Fruit fly (Drosophila melanogaster) whole organism, wandering third instar larva: ENCODE results near the gene dac.

Experiments
- CG32264 ChIP-seq: fragments of 200-800 bp; sonication (Bioruptor generic); optimal IDR thresholded peaks from 2 replicates; lab custom pipeline; 2016; ENCODE audit warnings: missing biosample characterization, missing genetic modification characterization
- CG9705 ChIP-seq: fragments of 200-800 bp; sonication (Bioruptor generic); optimal IDR thresholded peaks from 2 replicates; lab custom pipeline; 2018; ENCODE audit warnings: missing biosample characterization, mild to moderate bottlenecking, missing genetic modification characterization
- CrebA ChIP-seq: fragments of 200-800 bp; sonication (Bioruptor generic); optimal IDR thresholded peaks from 2 replicates; lab custom pipeline; 2016; ENCODE audit warnings: missing biosample characterization, mild to moderate bottlenecking, missing genetic modification characterization, borderline replicate concordance
- Dfd ChIP-seq: fragments of >200 bp; optimal IDR thresholded peaks from 2 replicates; lab custom pipeline; 2017; ENCODE audit warnings: missing biosample characterization, missing genetic modification characterization
- Dif ChIP-seq: fragments of 200-275, 200-300 bp; sonication (Bioruptor generic); optimal IDR thresholded peaks from 2 replicates; lab custom pipeline; 2018; ENCODE audit warnings: missing biosample characterization, missing genetic modification characterization; ENCODE audit not compliant: partially characterized antibody
- HLH106 ChIP-seq: fragments of 200-800 bp; optimal IDR thresholded peaks from 3 replicates; lab custom pipeline; 2019; ENCODE audit warnings: missing biosample characterization, mild to moderate bottlenecking, missing genetic modification characterization, moderate library complexity
- Hnf4 ChIP-seq: fragments of 200-800 bp; sonication (Bioruptor generic); optimal IDR thresholded peaks from 2 replicates; lab custom pipeline; 2016; ENCODE audit warnings: missing biosample characterization, mild to moderate bottlenecking, missing genetic modification characterization
- Hr78 ChIP-seq: fragments of >200 bp; optimal IDR thresholded peaks from 2 replicates; lab custom pipeline; 2017; ENCODE audit warnings: missing biosample characterization, missing genetic modification characterization
- Hr83 ChIP-seq: fragments of 200-300 bp; sonication (Bioruptor generic); optimal IDR thresholded peaks from 2 replicates; lab custom pipeline; 2016; ENCODE audit warnings: missing biosample characterization, mild to moderate bottlenecking, missing genetic modification characterization, moderate library complexity; ENCODE audit not compliant: poor library complexity, severe bottlenecking
- Jra ChIP-seq: sonication (Bioruptor generic); optimal IDR thresholded peaks from 2 replicates; lab custom pipeline; 2016; ENCODE audit warnings: missing biosample characterization, missing genetic modification characterization
- Mio ChIP-seq: sonication (Bioruptor generic); optimal IDR thresholded peaks from 2 replicates; lab custom pipeline; 2016; ENCODE audit warnings: missing biosample characterization, missing genetic modification characterization
- Myc ChIP-seq: fragments of >200 bp; optimal IDR thresholded peaks from 2 replicates; lab custom pipeline; 2017
- OdsH ChIP-seq: fragments of 200-800 bp; sonication (Bioruptor generic); optimal IDR thresholded peaks from 2 replicates; lab custom pipeline; 2016; ENCODE audit warnings: missing biosample characterization, mild to moderate bottlenecking, missing genetic modification characterization
- Rel ChIP-seq, 2 experiments: fragments of 200-800 bp; sonication (Bioruptor generic) in 1 of 2; optimal IDR thresholded peaks; 2 replicates in 1 of 2; 3 replicates in 1 of 2; lab custom pipeline; 2016 to 2019; ENCODE audit warnings: mild to moderate bottlenecking in 2 of 2, missing biosample characterization in 2 of 2, missing genetic modification characterization in 2 of 2, moderate library complexity in 1 of 2
- Sp1 ChIP-seq: fragments of 200-800 bp; sonication (Bioruptor generic); optimal IDR thresholded peaks from 3 replicates; lab custom pipeline; 2019; ENCODE audit warnings: missing biosample characterization, mild to moderate bottlenecking, missing genetic modification characterization, moderate library complexity
- Vsx2 ChIP-seq: fragments of 200-300, 225-300 bp; sonication (Bioruptor generic); optimal IDR thresholded peaks from 2 replicates; lab custom pipeline; 2018; ENCODE audit warnings: missing biosample characterization, missing genetic modification characterization; ENCODE audit not compliant: partially characterized antibody
- br ChIP-seq: fragments of 200-800 bp; sonication (Bioruptor generic); optimal IDR thresholded peaks from 2 replicates; lab custom pipeline; 2016; ENCODE audit warnings: missing biosample characterization, missing genetic modification characterization
- brk ChIP-seq: fragments of 200-800 bp; sonication (Bioruptor generic); optimal IDR thresholded peaks from 2 replicates; lab custom pipeline; 2016; ENCODE audit warnings: missing biosample characterization, mild to moderate bottlenecking, missing genetic modification characterization
- dl ChIP-seq, 2 experiments: fragments of 175-275, 200-275 bp in 1 of 2; fragments of 200-275 bp in 1 of 2; sonication (Bioruptor generic); optimal IDR thresholded peaks; lab custom pipeline; 2018; ENCODE audit warnings: mild to moderate bottlenecking in 2 of 2, missing biosample characterization in 2 of 2, missing genetic modification characterization in 2 of 2, moderate library complexity in 2 of 2; ENCODE audit not compliant: partially characterized antibody in 2 of 2, insufficient read depth in 1 of 2
- dmrt93B ChIP-seq: fragments of 200-800 bp; sonication (Bioruptor generic); optimal IDR thresholded peaks from 2 replicates; lab custom pipeline; 2018; ENCODE audit warnings: missing biosample characterization, mild to moderate bottlenecking, missing genetic modification characterization
- dsf ChIP-seq: sonication (Bioruptor generic); optimal IDR thresholded peaks from 2 replicates; lab custom pipeline; 2016; ENCODE audit warnings: missing biosample characterization, missing genetic modification characterization, borderline replicate concordance
- ey ChIP-seq: fragments of 200-800 bp; sonication (Bioruptor generic); optimal IDR thresholded peaks from 2 replicates; lab custom pipeline; 2016; ENCODE audit warnings: missing biosample characterization, missing genetic modification characterization
- foxo ChIP-seq, 2 experiments: fragments of 200-800 bp; sonication (Bioruptor generic); optimal IDR thresholded peaks; 2 replicates in 1 of 2; 3 replicates in 1 of 2; lab custom pipeline; 2016 to 2017; ENCODE audit warnings: missing biosample characterization in 2 of 2, missing genetic modification characterization in 2 of 2
- fru ChIP-seq: fragments of 200-800 bp; sonication (Bioruptor generic); optimal IDR thresholded peaks from 3 replicates; lab custom pipeline; 2016; ENCODE audit warnings: missing biosample characterization, mild to moderate bottlenecking, missing genetic modification characterization
- h ChIP-seq: fragments of 200-800 bp; sonication (Bioruptor generic); optimal IDR thresholded peaks from 3 replicates; lab custom pipeline; 2016; ENCODE audit warnings: missing biosample characterization, mild to moderate bottlenecking, missing genetic modification characterization
- jim ChIP-seq: fragments of 175-275, 200-325 bp; sonication (Bioruptor generic); optimal IDR thresholded peaks from 2 replicates; lab custom pipeline; 2016; ENCODE audit warnings: missing biosample characterization, mild to moderate bottlenecking, missing genetic modification characterization
- pan ChIP-seq: fragments of >200 bp; optimal IDR thresholded peaks from 2 replicates; lab custom pipeline; 2017
- psq ChIP-seq: fragments of 200-800 bp; sonication (Bioruptor generic); optimal IDR thresholded peaks from 3 replicates; lab custom pipeline; 2017; ENCODE audit warnings: missing biosample characterization, mild to moderate bottlenecking, missing genetic modification characterization, moderate library complexity
- rgr ChIP-seq: fragments of 200-800 bp; sonication (Bioruptor generic); optimal IDR thresholded peaks from 3 replicates; lab custom pipeline; 2016; ENCODE audit warnings: missing biosample characterization, mild to moderate bottlenecking, missing genetic modification characterization
- sage ChIP-seq: fragments of 200-800 bp; sonication (Bioruptor generic); optimal IDR thresholded peaks from 2 replicates; lab custom pipeline; 2016; ENCODE audit warnings: missing biosample characterization, mild to moderate bottlenecking, missing genetic modification characterization
- sv ChIP-seq: fragments of 200-800 bp; sonication (Bioruptor generic); optimal IDR thresholded peaks from 3 replicates; lab custom pipeline; 2016; ENCODE audit warnings: missing biosample characterization, missing genetic modification characterization
- tai ChIP-seq: sonication (Bioruptor generic); optimal IDR thresholded peaks from 2 replicates; lab custom pipeline; 2016; ENCODE audit warnings: missing biosample characterization, missing genetic modification characterization
- usp ChIP-seq: fragments of >200 bp; optimal IDR thresholded peaks from 2 replicates; lab custom pipeline; 2017; ENCODE audit warnings: missing biosample characterization, missing genetic modification characterization
- woc ChIP-seq: sonication (Bioruptor generic); optimal IDR thresholded peaks from 2 replicates; lab custom pipeline; 2016; ENCODE audit warnings: missing biosample characterization, mild to moderate bottlenecking, missing genetic modification characterization

The dac gene

dm6 chr2L:16530809-16531208 is 45.0 kb upstream of the dac start:
- peak; percentile 31 for TF ChIP-seq Dfd (GFP tag; lab: Kevin White, UChicago)
- no peak for TF ChIP-seq dsf

dm6 chr2L:16530414-16530771 is 44.6 kb upstream of the dac start:
- no peak for TF ChIP-seq rgr (GFP tag; lab: Kevin White, UChicago)

- TF ChIP-seq Jra (GFP tag; lab: Kevin White, UChicago): peak; percentile 1
- TF ChIP-seq Rel (GFP tag; optimal IDR thresholded peaks at IDR 0.05; lab: Kevin White, UChicago): no peak
- TF ChIP-seq Rel (tag; optimal IDR thresholded peaks at IDR 0.05; lab: Kevin White, UChicago): peak; percentile 59
- no peak for TF ChIP-seq Sp1 (GFP tag; lab: Kevin White, UChicago)
Observed at dm6 chr2L:16529485-16530413, 44.0 kb upstream of the dac start.

dm6 chr2L:16528493-16528892 is 42.7 kb upstream of the dac start:
- TF ChIP-seq OdsH (GFP tag; lab: Kevin White, UChicago) (no peak), Jra (GFP tag; lab: Kevin White, UChicago) (no peak), pan (no peak), ey (GFP tag; lab: Kevin White, UChicago) (no peak), sage (GFP tag; lab: Kevin White, UChicago) (no peak), Dif (GFP tag; lab: Kevin White, UChicago) (no peak), CG9705 (GFP tag; lab: Kevin White, UChicago) (no peak), woc (GFP tag; lab: Kevin White, UChicago) (no peak), Hr78 (no peak), rgr (GFP tag; lab: Kevin White, UChicago) (no peak), dsf (no peak), psq (GFP tag; lab: Kevin White, UChicago) (peak; percentile 1), Sp1 (GFP tag; lab: Kevin White, UChicago) (no peak), tai (GFP tag; lab: Kevin White, UChicago) (no peak), Mio (GFP tag; lab: Kevin White, UChicago) (no peak), Hnf4 (GFP tag; lab: Kevin White, UChicago) (no peak), foxo (GFP tag; optimal IDR thresholded peaks at IDR 0.05; lab: Kevin White, UChicago) (no peak), CG32264 (GFP tag; lab: Kevin White, UChicago) (no peak), Myc (lab: Kevin White, UChicago) (no peak), dl (GFP tag; optimal IDR thresholded peaks at IDR 0.05; lab: Kevin White, UChicago; ENCODE audit: insufficient read depth in 1 of 2, partially characterized antibody in 2 of 2) (peak in 1 of 2 experiments; percentile 44), Rel (GFP tag; optimal IDR thresholded peaks at IDR 0.05; lab: Kevin White, UChicago) (no peak), Rel (tag; optimal IDR thresholded peaks at IDR 0.05; lab: Kevin White, UChicago) (peak; percentile 90), HLH106 (no peak), brk (no peak), h (GFP tag; lab: Kevin White, UChicago) (no peak), jim (GFP tag; lab: Kevin White, UChicago) (no peak), Hr83 (GFP tag; lab: Kevin White, UChicago) (no peak)

- TF ChIP-seq foxo (GFP tag; optimal IDR thresholded peaks at IDR 0.05; lab: Kevin White, UChicago): peak in 1 of 2 experiments; percentile 52
- TF ChIP-seq Hr83 (GFP tag; lab: Kevin White, UChicago): no peak
- TF ChIP-seq CG9705 (GFP tag; lab: Kevin White, UChicago): peak; percentile 11
- peak; percentile 12 for TF ChIP-seq OdsH (GFP tag; lab: Kevin White, UChicago)
- TF ChIP-seq tai (GFP tag; lab: Kevin White, UChicago): peak; percentile 74
- peak; percentile 31 for TF ChIP-seq Sp1 (GFP tag; lab: Kevin White, UChicago)
- peak; percentile 57 for TF ChIP-seq HLH106
- TF ChIP-seq br (GFP tag; lab: Kevin White, UChicago): no peak
- no peak for TF ChIP-seq Mio (GFP tag; lab: Kevin White, UChicago)
- peak; percentile 22 for TF ChIP-seq sv (GFP tag; lab: Kevin White, UChicago)
- TF ChIP-seq Myc (lab: Kevin White, UChicago): no peak
- TF ChIP-seq fru (GFP tag; lab: Kevin White, UChicago): peak; percentile 29
- TF ChIP-seq Vsx2 (GFP tag; lab: Kevin White, UChicago): no peak
- peak; percentile 49 for TF ChIP-seq dmrt93B
- TF ChIP-seq woc (GFP tag; lab: Kevin White, UChicago): no peak
- peak; percentile 41 for TF ChIP-seq ey (GFP tag; lab: Kevin White, UChicago)
- no peak for TF ChIP-seq CrebA (GFP tag; lab: Kevin White, UChicago)
- TF ChIP-seq Hnf4 (GFP tag; lab: Kevin White, UChicago): peak; percentile 50
- TF ChIP-seq usp (GFP tag; lab: Kevin White, UChicago): no peak
- no peak for TF ChIP-seq sage (GFP tag; lab: Kevin White, UChicago)
Observed at dm6 chr2L:16526578-16526977, 40.8 kb upstream of the dac start.
